Fruit fly (Drosophila melanogaster) whole organism, embryonic: ENCODE measurements around the gene amn.
A peak's percentile ranks its signal among the peaks of the same experiment; 100 is the strongest.

ENCODE experiments used
- BEAF-32 ChIP-seq: fragments of 200-800 bp; sonication (Bioruptor generic); optimal IDR thresholded peaks from 3 replicates; lab custom pipeline; 2017; ENCODE audit warnings: missing biosample characterization, missing genetic modification characterization, mild to moderate bottlenecking, moderate library complexity, missing genetic modification reagents
- Bdp1 ChIP-seq: fragments of 200-800 bp; sonication (Bioruptor generic); optimal IDR thresholded peaks from 3 replicates; lab custom pipeline; 2016; ENCODE audit warnings: missing biosample characterization, missing genetic modification characterization
- Blimp-1 ChIP-seq: fragments of 200-800 bp; sonication (Bioruptor generic); optimal IDR thresholded peaks from 3 replicates; lab custom pipeline; 2018; ENCODE audit warnings: missing biosample characterization, missing genetic modification characterization, mild to moderate bottlenecking, moderate library complexity, missing genetic modification reagents
- C15 ChIP-seq: fragments of 200-800 bp; sonication (Bioruptor generic); IDR thresholded peaks from 3 replicates; pipeline ENCODE4 v1.3.6; 2022; ENCODE audit warnings: missing biosample characterization, missing genetic modification characterization
- CG10543 ChIP-seq: fragments of 200-800 bp; sonication (Bioruptor generic); optimal IDR thresholded peaks from 3 replicates; lab custom pipeline; 2017; ENCODE audit warnings: missing biosample characterization, mild to moderate bottlenecking, missing genetic modification characterization, moderate library complexity
- CG11560 ChIP-seq: fragments of 200-800 bp; sonication (Bioruptor generic); IDR thresholded peaks from 3 replicates; pipeline ENCODE4 v1.3.6; 2022; ENCODE audit warnings: missing biosample characterization, missing genetic modification characterization
- CG12236 ChIP-seq: fragments of 200-800 bp; sonication (Bioruptor generic); optimal IDR thresholded peaks from 2 replicates; lab custom pipeline; 2016; ENCODE audit warnings: missing biosample characterization, missing genetic modification characterization
- CG12659 ChIP-seq: fragments of 200-800 bp; sonication (Bioruptor generic); optimal IDR thresholded peaks from 3 replicates; lab custom pipeline; 2017; ENCODE audit warnings: mild to moderate bottlenecking, missing biosample characterization, missing genetic modification reagents, missing genetic modification characterization
- CG13296 ChIP-seq: fragments of 200-800 bp; sonication (Bioruptor generic); optimal IDR thresholded peaks from 3 replicates; lab custom pipeline; 2018; ENCODE audit warnings: missing biosample characterization, mild to moderate bottlenecking, missing genetic modification characterization
- CG13775 ChIP-seq: fragments of 200-800 bp; sonication (Bioruptor generic); optimal IDR thresholded peaks from 3 replicates; lab custom pipeline; 2017; ENCODE audit warnings: missing biosample characterization, mild to moderate bottlenecking, missing genetic modification characterization
- CG1647 ChIP-seq: fragments of 200-800 bp; sonication (Bioruptor generic); optimal IDR thresholded peaks from 3 replicates; lab custom pipeline; 2016; ENCODE audit warnings: missing biosample characterization, missing genetic modification characterization
- CG16863 ChIP-seq: fragments of 200-800 bp; sonication (Bioruptor generic); optimal IDR thresholded peaks from 3 replicates; lab custom pipeline; 2016; ENCODE audit warnings: missing biosample characterization, missing genetic modification characterization
- CG2202 ChIP-seq: fragments of 200-800 bp; sonication (Bioruptor generic); optimal IDR thresholded peaks from 2 replicates; lab custom pipeline; 2018; ENCODE audit warnings: missing biosample characterization, mild to moderate bottlenecking, missing genetic modification characterization
- CG2889 ChIP-seq: fragments of 200-800 bp; sonication (Bioruptor generic); IDR thresholded peaks from 3 replicates; pipeline ENCODE4 v1.3.6; 2022; ENCODE audit warnings: missing biosample characterization, missing genetic modification characterization
- CG3065 ChIP-seq: fragments of 200-800 bp; sonication (Bioruptor generic); optimal IDR thresholded peaks from 2 replicates; lab custom pipeline; 2016; ENCODE audit warnings: missing biosample characterization, missing genetic modification characterization
- CG31441 ChIP-seq: fragments of 200-800 bp; sonication (Bioruptor generic); IDR thresholded peaks from 2 replicates; pipeline ENCODE4 v1.3.6; 2022; ENCODE audit warnings: missing biosample characterization, missing genetic modification characterization
- CG5245 ChIP-seq: fragments of 200-800 bp; sonication (Bioruptor generic); optimal IDR thresholded peaks from 3 replicates; lab custom pipeline; 2016; ENCODE audit warnings: missing biosample characterization, missing genetic modification characterization
- CG6689 ChIP-seq: fragments of 200-800 bp; sonication (Bioruptor generic); IDR thresholded peaks from 2 replicates; pipeline ENCODE4 v1.3.6; 2022; ENCODE audit warnings: missing biosample characterization, missing genetic modification characterization
- CG7271 ChIP-seq: fragments of 200-800 bp; sonication (Bioruptor generic); optimal IDR thresholded peaks from 2 replicates; lab custom pipeline; 2018; ENCODE audit warnings: missing biosample characterization, mild to moderate bottlenecking, missing genetic modification characterization, moderate library complexity
- CG7357 ChIP-seq: fragments of 200-800 bp; sonication (Bioruptor generic); IDR thresholded peaks from 3 replicates; pipeline ENCODE4 v1.3.6; 2022; ENCODE audit warnings: missing biosample characterization, missing genetic modification characterization
- CG8924 ChIP-seq: fragments of 200-800 bp; optimal IDR thresholded peaks from 3 replicates; lab custom pipeline; 2019; ENCODE audit warnings: missing biosample characterization, mild to moderate bottlenecking, missing genetic modification characterization, moderate library complexity
- CkIIα-i1 ChIP-seq: fragments of 200-800 bp; sonication (Bioruptor generic); IDR thresholded peaks from 2 replicates; pipeline ENCODE4 v1.3.6; 2022; ENCODE audit warnings: missing biosample characterization, missing genetic modification characterization
- Dbx ChIP-seq: fragments of 200-800 bp; sonication (Bioruptor generic); IDR thresholded peaks from 3 replicates; pipeline ENCODE4 v1.3.6; 2022; ENCODE audit warnings: missing biosample characterization, missing genetic modification characterization
- Doc2 ChIP-seq: fragments of 200-800 bp; sonication (Bioruptor generic); IDR thresholded peaks from 2 replicates; pipeline ENCODE4 v1.3.6; 2022; ENCODE audit warnings: missing biosample characterization, missing genetic modification characterization
- Doc3 ChIP-seq: fragments of 200-800 bp; sonication (Bioruptor generic); IDR thresholded peaks from 3 replicates; pipeline ENCODE4 v1.3.6; 2022; ENCODE audit warnings: missing biosample characterization, missing genetic modification characterization; ENCODE audit not compliant: partially characterized antibody
- Ets97D ChIP-seq: fragments of 200-800 bp; sonication (Bioruptor generic); optimal IDR thresholded peaks from 3 replicates; lab custom pipeline; 2016; ENCODE audit warnings: missing biosample characterization, missing genetic modification characterization
- Gug ChIP-seq: fragments of 200-800 bp; sonication (Bioruptor generic); IDR thresholded peaks from 4 replicates; pipeline ENCODE4 v1.3.6; 2022; ENCODE audit warnings: missing biosample characterization, missing genetic modification characterization
- Hr3 ChIP-seq: fragments of 200-800 bp; sonication (Bioruptor generic); optimal IDR thresholded peaks from 3 replicates; lab custom pipeline; 2016; ENCODE audit warnings: missing biosample characterization, missing genetic modification characterization
- Hr78 ChIP-seq, 2 experiments: fragments of 200-800 bp in 1 of 2; fragments of >200 bp in 1 of 2; sonication (Bioruptor generic) in 1 of 2; optimal IDR thresholded peaks; 2 replicates each; lab custom pipeline; 2017 to 2019; ENCODE audit warnings: missing biosample characterization in 2 of 2, missing genetic modification characterization in 2 of 2, mild to moderate bottlenecking in 1 of 2, moderate library complexity in 1 of 2
- MTF-1 ChIP-seq: fragments of 200-800 bp; sonication (Bioruptor generic); optimal IDR thresholded peaks from 2 replicates; lab custom pipeline; 2018; ENCODE audit warnings: missing biosample characterization, mild to moderate bottlenecking, missing genetic modification characterization, borderline replicate concordance
- NK7.1 ChIP-seq: fragments of 200-800 bp; sonication (Bioruptor generic); optimal IDR thresholded peaks from 3 replicates; lab custom pipeline; 2016; ENCODE audit warnings: missing biosample characterization, missing genetic modification characterization
- Oaz ChIP-seq: fragments of 200-800 bp; sonication (Bioruptor generic); IDR thresholded peaks from 2 replicates; pipeline ENCODE4 v1.3.6; 2022; ENCODE audit warnings: missing biosample characterization, missing genetic modification characterization
- YL-1 ChIP-seq: fragments of 200-800 bp; sonication (Bioruptor generic); optimal IDR thresholded peaks from 3 replicates; lab custom pipeline; 2017; ENCODE audit warnings: missing biosample characterization, mild to moderate bottlenecking, missing genetic modification characterization
- bab2 ChIP-seq: fragments of 200-800 bp; sonication (Bioruptor generic); optimal IDR thresholded peaks from 2 replicates; lab custom pipeline; 2016; ENCODE audit warnings: missing biosample characterization, missing genetic modification characterization
- bbx ChIP-seq: fragments of 200-800 bp; sonication (Bioruptor generic); IDR thresholded peaks from 2 replicates; pipeline ENCODE4 v1.3.6; 2022; ENCODE audit warnings: missing biosample characterization, missing genetic modification characterization; ENCODE audit not compliant: partially characterized antibody
- ci ChIP-seq: fragments of 200-800 bp; sonication (Bioruptor generic); IDR thresholded peaks from 3 replicates; pipeline ENCODE4 v1.3.6; 2022; ENCODE audit warnings: missing biosample characterization, missing genetic modification characterization
- fu2 ChIP-seq: fragments of 200-800 bp; sonication (Bioruptor generic); optimal IDR thresholded peaks from 2 replicates; lab custom pipeline; 2016; ENCODE audit warnings: missing biosample characterization, missing genetic modification characterization
- gcm2 ChIP-seq: fragments of 200-800 bp; sonication (Bioruptor generic); optimal IDR thresholded peaks from 2 replicates; lab custom pipeline; 2016; ENCODE audit warnings: missing biosample characterization, missing genetic modification characterization
- gsb ChIP-seq: fragments of 200-800 bp; sonication (Bioruptor generic); IDR thresholded peaks from 2 replicates; pipeline ENCODE4 v1.3.6; 2022; ENCODE audit warnings: missing biosample characterization, missing genetic modification characterization
- hth ChIP-seq: fragments of >200 bp; optimal IDR thresholded peaks from 2 replicates; lab custom pipeline; 2017; ENCODE audit warnings: inconsistent platforms
- insv ChIP-seq, 2 experiments: fragments of 200-800 bp; sonication (Bioruptor generic); optimal IDR thresholded peaks; 3 replicates each; lab custom pipeline; 2016 to 2018; ENCODE audit warnings: missing biosample characterization in 2 of 2, missing genetic modification characterization in 2 of 2
- ken ChIP-seq: fragments of 200-800 bp; sonication (Bioruptor generic); IDR thresholded peaks from 3 replicates; pipeline ENCODE4 v1.3.6; 2022; ENCODE audit warnings: missing biosample characterization, missing genetic modification characterization
- lab ChIP-seq: fragments of 200-800 bp; sonication (Bioruptor generic); optimal IDR thresholded peaks from 3 replicates; lab custom pipeline; 2017; ENCODE audit warnings: missing biosample characterization, missing genetic modification characterization, mild to moderate bottlenecking, moderate library complexity, missing genetic modification reagents
- lov ChIP-seq, 2 experiments: fragments of 200-800 bp in 1 of 2; fragments of >200 bp in 1 of 2; sonication (Bioruptor generic) in 1 of 2; IDR thresholded peaks in 1 of 2; optimal IDR thresholded peaks in 1 of 2; 2 replicates in 1 of 2; 3 replicates in 1 of 2; pipeline versions ENCODE4 v1.3.6 to Lab custom; 2017 to 2022; ENCODE audit warnings: missing biosample characterization in 1 of 2, missing genetic modification characterization in 1 of 2
- pita ChIP-seq: fragments of 200-800 bp; sonication (Bioruptor generic); optimal IDR thresholded peaks from 2 replicates; lab custom pipeline; 2017; ENCODE audit warnings: missing biosample characterization, mild to moderate bottlenecking, missing genetic modification characterization
- rib ChIP-seq: fragments of 200-800 bp; sonication (Bioruptor generic); IDR thresholded peaks from 2 replicates; pipeline ENCODE4 v1.3.6; 2022; ENCODE audit warnings: missing biosample characterization, missing genetic modification characterization
- row ChIP-seq: fragments of 200-800 bp; sonication (Bioruptor generic); IDR thresholded peaks from 3 replicates; pipeline ENCODE4 v1.3.6; 2022; ENCODE audit warnings: missing biosample characterization, missing genetic modification characterization
- sr ChIP-seq: fragments of 200-800 bp; sonication (Bioruptor generic); IDR thresholded peaks from 3 replicates; pipeline ENCODE4 v1.3.6; 2022; ENCODE audit warnings: missing biosample characterization, missing genetic modification characterization
- stc ChIP-seq: fragments of 200-800 bp; sonication (Bioruptor generic); IDR thresholded peaks from 2 replicates; pipeline ENCODE4 v1.3.6; 2022; ENCODE audit warnings: missing biosample characterization, missing genetic modification characterization
- wor ChIP-seq: fragments of 200-800 bp; sonication (Bioruptor generic); IDR thresholded peaks from 2 replicates; pipeline ENCODE4 v1.3.6; 2022; ENCODE audit warnings: missing biosample characterization, missing genetic modification characterization

Gene amn

dm6 chrX:19848342-19848793 is 41.5 kb downstream of the amn start (continued):
- TF ChIP-seq hth (lab: Kevin White, UChicago) (no peak), Ets97D (peak; percentile 55), CG2889 (GFP tag; lab: Robert Waterston, UW) (0 out of 3 replicates have a peak, but pooled peaks have one; percentile 44), Doc2 (no peak), row (GFP tag; lab: Robert Waterston, UW) (peak; percentile 85), CG7271 (tag; lab: Kevin White, UChicago) (peak; percentile 44), CG2202 (tag; lab: Kevin White, UChicago) (peak; percentile 3), fu2 (GFP tag; lab: Kevin White, UChicago) (peak; percentile 36), CkIIα-i1 (GFP tag; lab: Robert Waterston, UW) (no peak), NK7.1 (GFP tag; lab: Kevin White, UChicago) (peak; percentile 54), CG12236 (GFP tag; lab: Kevin White, UChicago) (peak; percentile 48), bab2 (GFP tag; lab: Kevin White, UChicago) (peak; percentile 78), ci (GFP tag; lab: Robert Waterston, UW) (peak; percentile 87), ken (GFP tag; lab: Robert Waterston, UW) (peak; percentile 62; the same call in 2 of the 3 replicates), CG31441 (GFP tag; lab: Robert Waterston, UW) (peak; percentile 44), CG16863 (GFP tag; lab: Kevin White, UChicago) (peak; percentile 72), BEAF-32 (GFP tag; lab: Kevin White, UChicago) (peak; percentile 33), CG3065 (GFP tag; lab: Kevin White, UChicago) (no peak), CG13775 (peak; percentile 71), gcm2 (GFP tag; lab: Kevin White, UChicago) (peak; percentile 63), Gug (GFP tag; lab: Robert Waterston, UW) (peak; percentile 76; the same call in 3 of the 4 replicates), stc (GFP tag; lab: Robert Waterston, UW) (peak; percentile 69), CG6689 (peak; percentile 64; the same call in 1 of the 2 replicates), Dbx (GFP tag; lab: Robert Waterston, UW) (peak; percentile 84), CG5245 (GFP tag; lab: Kevin White, UChicago) (peak; percentile 37), C15 (GFP tag; lab: Robert Waterston, UW) (0 out of 3 replicates have a peak, but pooled peaks have one; percentile 52), Bdp1 (GFP tag; lab: Kevin White, UChicago) (peak; percentile 60), MTF-1 (GFP tag; lab: Kevin White, UChicago) (peak; percentile 21), Hr78 (GFP tag; optimal IDR thresholded peaks at IDR 0.05; lab: Kevin White, UChicago) (no peak), Hr3 (GFP tag; lab: Kevin White, UChicago) (peak; percentile 61), insv (GFP tag; optimal IDR thresholded peaks at IDR 0.05; lab: Kevin White, UChicago) (peak in 1 of 2 experiments; percentile 38), YL-1 (GFP tag; lab: Kevin White, UChicago) (peak; percentile 10), Oaz (GFP tag; lab: Robert Waterston, UW) (peak; percentile 30; the same call in 1 of the 2 replicates), CG12659 (GFP tag; lab: Kevin White, UChicago) (peak; percentile 76), CG13296 (GFP tag; lab: Kevin White, UChicago) (peak; percentile 64), sr (GFP tag; lab: Robert Waterston, UW) (peak; percentile 17; the same call in 1 of the 3 replicates), CG7357 (GFP tag; lab: Robert Waterston, UW) (peak; percentile 65), bbx (peak; percentile 69), CG8924 (tag; lab: Kevin White, UChicago) (peak; percentile 60), rib (GFP tag; lab: Robert Waterston, UW) (peak; percentile 70; the same call in 1 of the 2 replicates), Doc3 (GFP tag; lab: Robert Waterston, UW) (0 out of 3 replicates have a peak, but pooled peaks have one; percentile 26), CG11560 (no peak), gsb (GFP tag; lab: Robert Waterston, UW) (0 out of 2 replicates have a peak, but pooled peaks have one; percentile 39), lov (optimal IDR thresholded peaks at IDR 0.05; lab: Kevin White, UChicago) (no peak), lov (GFP tag; IDR thresholded peaks at IDR 0.05; lab: Robert Waterston, UW) (peak; percentile 82), CG10543 (GFP tag; lab: Kevin White, UChicago) (peak; percentile 57), lab (GFP tag; lab: Kevin White, UChicago) (peak; percentile 84), wor (GFP tag; lab: Robert Waterston, UW) (peak; percentile 60; the same call in 1 of the 2 replicates), Blimp-1 (GFP tag; lab: Kevin White, UChicago) (peak; percentile 45), pita (GFP tag; lab: Kevin White, UChicago) (no peak), CG1647 (GFP tag; lab: Kevin White, UChicago) (peak; percentile 71)
